Worm (Caenorhabditis elegans) whole organism, L3 larva: ENCODE data around the gene sru-27.

ENCODE experiments used
- pha-4 ChIP-seq: fragments of 150-350 bp; optimal IDR thresholded peaks from 2 replicates; lab custom pipeline; 2014; ENCODE audit warnings: missing biosample characterization, missing genetic modification reagents, missing genetic modification characterization
- unc-62 ChIP-seq: fragments of 150-350 bp; sonication (generic microtip); optimal IDR thresholded peaks from 4 replicates; lab custom pipeline; 2014; ENCODE audit warnings: missing biosample characterization, missing genetic modification reagents, missing genetic modification characterization

DNA sequence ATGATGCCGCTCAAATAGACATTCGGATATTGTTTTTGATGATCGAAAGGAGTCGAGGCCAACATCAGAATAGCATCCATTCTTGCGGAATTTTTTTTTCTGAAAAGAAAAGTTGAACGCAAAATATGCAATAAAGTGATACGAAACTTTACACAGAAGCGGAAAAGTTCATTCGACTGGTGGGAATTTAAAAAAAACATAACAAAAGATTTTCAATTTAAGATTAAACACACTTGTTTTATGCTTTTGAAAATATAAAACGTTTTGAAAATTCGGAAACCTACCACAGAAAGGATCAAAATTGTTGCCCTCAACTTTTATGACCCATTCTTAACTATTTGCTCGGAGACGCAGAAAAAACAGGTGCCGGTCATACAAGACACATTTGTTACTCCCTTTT, 37.7 kb downstream of the sru-27 start, which contains the start of gene K02H11.9:
- TF ChIP-seq unc-62 (GFP tag; lab: Kevin White, UChicago), result no peak
- no peak for TF ChIP-seq pha-4 (tag; lab: Kevin White, UChicago)
